Fruit fly (Drosophila melanogaster) whole organism, prepupa: ENCODE results near the gene Pdh.

Experiments used
- CG10631 ChIP-seq: fragments of 200-800 bp; sonication (Bioruptor generic); optimal IDR thresholded peaks from 2 replicates; lab custom pipeline; 2016; ENCODE audit warnings: missing biosample characterization, missing genetic modification characterization
- CG10669 ChIP-seq: fragments of 200-800 bp; sonication (Bioruptor generic); optimal IDR thresholded peaks from 3 replicates; lab custom pipeline; 2018; ENCODE audit warnings: missing biosample characterization, mild to moderate bottlenecking, missing genetic modification characterization, moderate library complexity
- CG11762 ChIP-seq: fragments of 200-800 bp; sonication (Bioruptor generic); optimal IDR thresholded peaks from 3 replicates; lab custom pipeline; 2016; ENCODE audit warnings: missing biosample characterization, missing genetic modification characterization; ENCODE audit not compliant: insufficient read depth
- CG31627 ChIP-seq: fragments of 200-800 bp; sonication (Bioruptor generic); optimal IDR thresholded peaks from 3 replicates; lab custom pipeline; 2016; ENCODE audit warnings: missing biosample characterization, missing genetic modification characterization
- CG32006 ChIP-seq: fragments of 200-800 bp; sonication (Bioruptor generic); optimal IDR thresholded peaks from 3 replicates; lab custom pipeline; 2017; ENCODE audit warnings: missing biosample characterization, mild to moderate bottlenecking, missing genetic modification characterization
- CG4318 ChIP-seq: fragments of 200-800 bp; sonication (Bioruptor generic); optimal IDR thresholded peaks from 3 replicates; lab custom pipeline; 2017; ENCODE audit warnings: missing biosample characterization, mild to moderate bottlenecking, missing genetic modification characterization
- CG6163 ChIP-seq: fragments of 200-800 bp; sonication (Bioruptor generic); IDR thresholded peaks from 3 replicates; pipeline ENCODE4 v1.3.6; 2022; ENCODE audit warnings: missing biosample characterization, missing genetic modification characterization
- CG6276 ChIP-seq: fragments of 200-800 bp; sonication (Bioruptor generic); optimal IDR thresholded peaks from 2 replicates; lab custom pipeline; 2017; ENCODE audit warnings: missing biosample characterization, mild to moderate bottlenecking, missing genetic modification characterization
- CG6854 ChIP-seq: fragments of 200-800 bp; sonication (Bioruptor generic); optimal IDR thresholded peaks from 2 replicates; lab custom pipeline; 2017; ENCODE audit warnings: missing biosample characterization, mild to moderate bottlenecking, missing genetic modification characterization
- CG8119 ChIP-seq: fragments of 200-800 bp; sonication (Bioruptor generic); IDR thresholded peaks from 3 replicates; pipeline ENCODE4 v1.3.6; 2022; ENCODE audit warnings: missing biosample characterization, missing genetic modification characterization
- CG8632 ChIP-seq: fragments of 200-800 bp; sonication (Bioruptor generic); optimal IDR thresholded peaks from 3 replicates; lab custom pipeline; 2016; ENCODE audit warnings: missing biosample characterization, missing genetic modification characterization
- Eip75B ChIP-seq: fragments of 200-800 bp; sonication (Bioruptor generic); optimal IDR thresholded peaks from 3 replicates; lab custom pipeline; 2016; ENCODE audit warnings: missing biosample characterization, missing genetic modification characterization
- Eip78C ChIP-seq: fragments of 200-800 bp; sonication (Bioruptor generic); peaks from one replicate; lab custom pipeline; 2016; ENCODE audit warnings: missing biosample characterization, missing genetic modification characterization
- Ets21C ChIP-seq: fragments of 200-800 bp; sonication (Bioruptor generic); optimal IDR thresholded peaks from 3 replicates; lab custom pipeline; 2016; ENCODE audit warnings: missing biosample characterization, missing genetic modification characterization
- Gug ChIP-seq: fragments of 200-800 bp; sonication (Bioruptor generic); IDR thresholded peaks from 2 replicates; pipeline ENCODE4 v1.3.6; 2022; ENCODE audit warnings: missing biosample characterization, missing genetic modification characterization
- Hr38 ChIP-seq: sonication (Bioruptor generic); optimal IDR thresholded peaks from 2 replicates; lab custom pipeline; 2016; ENCODE audit warnings: missing biosample characterization, missing genetic modification characterization
- Hr39 ChIP-seq: fragments of 200-800 bp; sonication (Bioruptor generic); optimal IDR thresholded peaks from 2 replicates; lab custom pipeline; 2016; ENCODE audit warnings: missing biosample characterization, missing genetic modification characterization
- Lpt ChIP-seq: fragments of 200-800 bp; sonication (Bioruptor generic); optimal IDR thresholded peaks from 3 replicates; lab custom pipeline; 2016; ENCODE audit warnings: missing biosample characterization, missing genetic modification characterization
- Sox14 ChIP-seq: fragments of 200-800 bp; sonication (Bioruptor generic); optimal IDR thresholded peaks from 3 replicates; lab custom pipeline; 2016; ENCODE audit warnings: missing biosample characterization, missing genetic modification characterization
- Sox15 ChIP-seq: fragments of 200-800 bp; sonication (Bioruptor generic); optimal IDR thresholded peaks from 3 replicates; lab custom pipeline; 2016; ENCODE audit warnings: missing biosample characterization, missing genetic modification characterization
- achi ChIP-seq: fragments of 200-800 bp; sonication (Bioruptor generic); optimal IDR thresholded peaks from 3 replicates; lab custom pipeline; 2016; ENCODE audit warnings: missing biosample characterization, missing genetic modification characterization
- cyc ChIP-seq: fragments of 200-800 bp; sonication (Bioruptor generic); optimal IDR thresholded peaks from 3 replicates; lab custom pipeline; 2016; ENCODE audit warnings: missing biosample characterization, missing genetic modification characterization
- dsx ChIP-seq: fragments of 200-800 bp; optimal IDR thresholded peaks from 3 replicates; lab custom pipeline; 2019; ENCODE audit warnings: missing biosample characterization, mild to moderate bottlenecking, missing genetic modification characterization, moderate library complexity; ENCODE audit not compliant: poor library complexity, severe bottlenecking
- eg ChIP-seq: fragments of 200-800 bp; sonication (Bioruptor generic); IDR thresholded peaks from 3 replicates; pipeline ENCODE4 v1.3.6; 2022; ENCODE audit warnings: missing biosample characterization, missing genetic modification characterization
- esn ChIP-seq: fragments of 200-800 bp; sonication (Bioruptor generic); optimal IDR thresholded peaks from 2 replicates; lab custom pipeline; 2016; ENCODE audit warnings: missing biosample characterization, mild to moderate bottlenecking, missing genetic modification characterization, moderate library complexity
- fkh ChIP-seq: fragments of 200-800 bp; sonication (Bioruptor generic); optimal IDR thresholded peaks from 3 replicates; lab custom pipeline; 2017; ENCODE audit warnings: missing biosample characterization, mild to moderate bottlenecking, missing genetic modification characterization, moderate library complexity
- lz ChIP-seq: fragments of 200-800 bp; sonication (Bioruptor generic); optimal IDR thresholded peaks from 3 replicates; lab custom pipeline; 2016; ENCODE audit warnings: missing biosample characterization, missing genetic modification characterization
- svp ChIP-seq: fragments of 200-800 bp; sonication (Bioruptor generic); peaks from one replicate; lab custom pipeline; 2016; ENCODE audit warnings: missing biosample characterization, missing genetic modification characterization

Pdh gene

dm6 chr3L:16354197-16354596 is at the start of gene Pdh:
Pdh (minus strand) TSS chr3L:16354297.
- TF ChIP-seq Eip78C (GFP tag; lab: Kevin White, UChicago) (peak; percentile 1), Ets21C (no peak)

dm6 chr3L:16402253-16402652 is 48.2 kb upstream of the Pdh start:
- peak; percentile 60 for TF ChIP-seq svp
- no peak for TF ChIP-seq CG10631 (GFP tag; lab: Kevin White, UChicago)
- TF ChIP-seq, all 60 proteins: peak for 1

- no peak for TF ChIP-seq achi
- TF ChIP-seq Gug (GFP tag; lab: Robert Waterston, UW) = no peak
- no peak for TF ChIP-seq CG4318 (GFP tag; lab: Kevin White, UChicago)
- TF ChIP-seq Hr39 (GFP tag; lab: Kevin White, UChicago) = no peak
- TF ChIP-seq dsx (GFP tag; lab: Kevin White, UChicago) = no peak
Observed at dm6 chr3L:16400175-16400574, 46.1 kb upstream of the Pdh start, which contains the start of gene CG44836. CG44836 (minus strand) TSS chr3L:16400275.

dm6 chr3L:16394506-16394905 is 40.4 kb upstream of the Pdh start, which contains the start of gene Gagr:
Gagr (plus strand) TSS chr3L:16394586.
- TF ChIP-seq svp (peak; percentile 22), Eip78C (GFP tag; lab: Kevin White, UChicago) (no peak)
- TF ChIP-seq, all 60 proteins: peak for 1

- TF ChIP-seq Ets21C (no peak), Hr38 (no peak), cyc (GFP tag; lab: Kevin White, UChicago) (no peak), fkh (GFP tag; lab: Kevin White, UChicago) (peak; percentile 65)
- TF ChIP-seq, all 60 proteins: peak for 1
Observed at dm6 chr3L:16393700-16394099, 39.6 kb upstream of the Pdh start.

- peak; percentile 23; the same call in 1 of the 3 replicates for TF ChIP-seq eg (GFP tag; lab: Robert Waterston, UW)
- TF ChIP-seq CG10669 (GFP tag; lab: Kevin White, UChicago) = no peak
- no peak for TF ChIP-seq Sox15 (GFP tag; lab: Kevin White, UChicago)
- TF ChIP-seq Hr38 = no peak
- TF ChIP-seq CG8119 (GFP tag; lab: Robert Waterston, UW) = 0 out of 3 replicates have a peak, but pooled peaks have one; percentile 14
- TF ChIP-seq CG4318 (GFP tag; lab: Kevin White, UChicago) = no peak
- TF ChIP-seq CG6276 (GFP tag; lab: Kevin White, UChicago) = peak; percentile 7
- peak; percentile 18 for TF ChIP-seq svp
- TF ChIP-seq CG6854 (GFP tag; lab: Kevin White, UChicago) = no peak
- TF ChIP-seq CG31627 (GFP tag; lab: Kevin White, UChicago) = no peak
- peak; percentile 30 for TF ChIP-seq Eip78C (GFP tag; lab: Kevin White, UChicago)
- peak; percentile 37 for TF ChIP-seq CG32006 (GFP tag; lab: Kevin White, UChicago)
- no peak for TF ChIP-seq Gug (GFP tag; lab: Robert Waterston, UW)
- TF ChIP-seq CG6163 (GFP tag; lab: Robert Waterston, UW) = 0 out of 3 replicates have a peak, but pooled peaks have one; percentile 20
Observed at dm6 chr3L:16392874-16393273, 38.8 kb upstream of the Pdh start.

- TF ChIP-seq Gug (GFP tag; lab: Robert Waterston, UW) = no peak
- no peak for TF ChIP-seq Sox14 (GFP tag; lab: Kevin White, UChicago)
- no peak for TF ChIP-seq svp
- no peak for TF ChIP-seq Eip78C (GFP tag; lab: Kevin White, UChicago)
- TF ChIP-seq Eip75B (GFP tag; lab: Kevin White, UChicago) = no peak
Observed at dm6 chr3L:16392203-16392800, 38.2 kb upstream of the Pdh start.

dm6 chr3L:16391257-16391656 is 37.2 kb upstream of the Pdh start:
- TF ChIP-seq eg (GFP tag; lab: Robert Waterston, UW) = no peak
- no peak for TF ChIP-seq lz
- no peak for TF ChIP-seq Ets21C
- no peak for TF ChIP-seq CG11762 (GFP tag; lab: Kevin White, UChicago)
- no peak for TF ChIP-seq esn
- no peak for TF ChIP-seq Lpt
- no peak for TF ChIP-seq Gug (GFP tag; lab: Robert Waterston, UW)
- no peak for TF ChIP-seq CG4318 (GFP tag; lab: Kevin White, UChicago)
- no peak for TF ChIP-seq CG8632 (GFP tag; lab: Kevin White, UChicago)
